Worm (Caenorhabditis elegans): ENCODE results near the gene col-36.

- TF ChIP-seq nhr-12 (tag; optimal IDR thresholded peaks at IDR 0.05) (no peak), pha-4 (tag; optimal IDR thresholded peaks at IDR 0.05) (no peak), unc-62 (GFP tag; optimal IDR thresholded peaks at IDR 0.05) (no peak), elt-3 (tag; optimal IDR thresholded peaks at IDR 0.05) (no peak)
These were observed 45.8 kb downstream of the col-36 start, which contains the start of gene F10E7.11 for ce11 chrII:7122661-7123418.

Measured in whole organism, mixed stage, embryonic.